Worm (Caenorhabditis elegans) whole organism, midembryonic: ENCODE data around the gene C55A1.11.

ENCODE experiments used
- T22C8.4 ChIP-seq: fragments of 200-800 bp; sonication (Bioruptor generic); IDR thresholded peaks from 2 replicates; pipeline ENCODE4 v1.3.6; 2022; ENCODE audit warnings: missing genetic modification characterization, missing compliant biosample characterization
- flt-1 ChIP-seq: fragments of 200-800 bp; sonication (Bioruptor generic); IDR thresholded peaks from 2 replicates; pipeline ENCODE4 v1.3.6; 2022; ENCODE audit warnings: missing genetic modification characterization, missing compliant biosample characterization
- med-1 ChIP-seq: sonication (generic microtip); optimal IDR thresholded peaks from 2 replicates; lab custom pipeline; 2017; ENCODE audit warnings: missing genetic modification characterization, mild to moderate bottlenecking, missing compliant biosample characterization, antibody characterized with exemption, missing genetic modification reagents; ENCODE audit not compliant: insufficient read depth
- ref-1 ChIP-seq: fragments of 200-800 bp; sonication (Bioruptor generic); conservative IDR thresholded peaks from 2 replicates; pipeline ENCODE4 v1.3.6; 2022; ENCODE audit warnings: missing genetic modification reagents, missing genetic modification characterization, missing compliant biosample characterization
- tab-1 ChIP-seq: fragments of 200-800 bp; sonication (Bioruptor generic); IDR thresholded peaks from 2 replicates; pipeline ENCODE4 v1.3.6; 2022; ENCODE audit warnings: missing genetic modification characterization, missing compliant biosample characterization
- ztf-23 ChIP-seq: fragments of 200-800 bp; sonication (Bioruptor generic); IDR thresholded peaks from 2 replicates; pipeline ENCODE4 v1.3.6; 2022; ENCODE audit warnings: missing genetic modification reagents, missing genetic modification characterization, missing compliant biosample characterization
- ztf-29 ChIP-seq: fragments of 200-800 bp; sonication (Bioruptor generic); IDR thresholded peaks from 2 replicates; pipeline ENCODE4 v1.3.6; 2022; ENCODE audit warnings: missing genetic modification reagents, missing genetic modification characterization, missing compliant biosample characterization

ce11 chrV:15602253-15602652, 23.4 kb upstream of the C55A1.11 start, which contains the start of gene fbxa-152:
- no peak for TF ChIP-seq tab-1 (GFP tag; lab: Robert Waterston, UW)
- no peak for TF ChIP-seq ztf-23 (GFP tag; lab: Robert Waterston, UW)
- no peak for TF ChIP-seq flt-1 (GFP tag; lab: Robert Waterston, UW)
- TF ChIP-seq med-1 (GFP tag; lab: Kevin White, UChicago): no peak
- no peak for TF ChIP-seq ref-1 (GFP tag; lab: Robert Waterston, UW)
- no peak for TF ChIP-seq T22C8.4 (GFP tag; lab: Robert Waterston, UW)
- TF ChIP-seq ztf-29 (GFP tag; lab: Robert Waterston, UW): no peak
